Fruit fly (Drosophila melanogaster) whole organism, embryonic: ENCODE data around the gene CG9674.

Experiments
- C15 ChIP-seq: fragments of 200-800 bp; sonication (Bioruptor generic); IDR thresholded peaks from 3 replicates; pipeline ENCODE4 v1.3.6; 2022; ENCODE audit warnings: missing biosample characterization, missing genetic modification characterization
- CG10543 ChIP-seq: fragments of 200-800 bp; sonication (Bioruptor generic); optimal IDR thresholded peaks from 3 replicates; lab custom pipeline; 2017; ENCODE audit warnings: missing biosample characterization, mild to moderate bottlenecking, missing genetic modification characterization, moderate library complexity
- CG11085 ChIP-seq: fragments of 200-800 bp; sonication (Bioruptor generic); IDR thresholded peaks from 2 replicates; pipeline ENCODE4 v1.3.6; 2022; ENCODE audit warnings: missing biosample characterization, missing genetic modification characterization
- CG11560 ChIP-seq: fragments of 200-800 bp; sonication (Bioruptor generic); IDR thresholded peaks from 3 replicates; pipeline ENCODE4 v1.3.6; 2022; ENCODE audit warnings: missing biosample characterization, missing genetic modification characterization
- CG12155 ChIP-seq: fragments of 200-800 bp; sonication (Bioruptor generic); optimal IDR thresholded peaks from 3 replicates; lab custom pipeline; 2016; ENCODE audit warnings: missing biosample characterization, missing genetic modification characterization
- CG12769 ChIP-seq: fragments of 200-800 bp; sonication (Bioruptor generic); optimal IDR thresholded peaks from 2 replicates; lab custom pipeline; 2019; ENCODE audit warnings: missing biosample characterization, mild to moderate bottlenecking, missing genetic modification characterization, moderate library complexity
- CG15514 ChIP-seq: fragments of 200-800 bp; sonication (Bioruptor generic); optimal IDR thresholded peaks from 3 replicates; lab custom pipeline; 2017; ENCODE audit warnings: missing biosample characterization, missing genetic modification characterization, mild to moderate bottlenecking, moderate library complexity, missing genetic modification reagents
- CG16813 ChIP-seq: fragments of 200-800 bp; sonication (Bioruptor generic); IDR thresholded peaks from 3 replicates; pipeline ENCODE4 v1.3.6; 2022; ENCODE audit warnings: missing biosample characterization, missing genetic modification characterization; ENCODE audit not compliant: partially characterized antibody
- CG17385 ChIP-seq: fragments of 200-800 bp; sonication (Bioruptor generic); optimal IDR thresholded peaks from 3 replicates; lab custom pipeline; 2018; ENCODE audit warnings: missing biosample characterization, mild to moderate bottlenecking, missing genetic modification characterization
- CG17912 ChIP-seq: fragments of 200-800 bp; sonication (Bioruptor generic); optimal IDR thresholded peaks from 2 replicates; lab custom pipeline; 2018; ENCODE audit warnings: missing biosample characterization, mild to moderate bottlenecking, missing genetic modification characterization
- CG1832 ChIP-seq: fragments of 200-800 bp; sonication (Bioruptor generic); optimal IDR thresholded peaks from 2 replicates; lab custom pipeline; 2017; ENCODE audit warnings: missing biosample characterization, mild to moderate bottlenecking, missing genetic modification characterization, inconsistent platforms
- CG18599 ChIP-seq: fragments of 200-800 bp; sonication (Bioruptor generic); optimal IDR thresholded peaks from 3 replicates; lab custom pipeline; 2017; ENCODE audit warnings: missing biosample characterization, missing genetic modification characterization, mild to moderate bottlenecking, moderate library complexity, missing genetic modification reagents
- CG2129 ChIP-seq: fragments of 200-800 bp; sonication (Bioruptor generic); IDR thresholded peaks from 2 replicates; pipeline ENCODE4 v1.3.6; 2022; ENCODE audit warnings: missing biosample characterization, missing genetic modification characterization; ENCODE audit not compliant: partially characterized antibody
- CG2199 ChIP-seq: fragments of 200-800 bp; sonication (Bioruptor generic); IDR thresholded peaks from 3 replicates; pipeline ENCODE4 v1.3.6; 2022; ENCODE audit warnings: missing biosample characterization, missing genetic modification characterization
- CG3281 ChIP-seq: fragments of 200-800 bp; sonication (Bioruptor generic); optimal IDR thresholded peaks from 3 replicates; lab custom pipeline; 2017; ENCODE audit warnings: missing biosample characterization, mild to moderate bottlenecking, missing genetic modification characterization
- CG5245 ChIP-seq: fragments of 200-800 bp; sonication (Bioruptor generic); optimal IDR thresholded peaks from 3 replicates; lab custom pipeline; 2016; ENCODE audit warnings: missing biosample characterization, missing genetic modification characterization
- CG8478 ChIP-seq: fragments of >200 bp; optimal IDR thresholded peaks from 2 replicates; lab custom pipeline; 2018
- CG8944 ChIP-seq: fragments of 200-800 bp; sonication (Bioruptor generic); optimal IDR thresholded peaks from 3 replicates; lab custom pipeline; 2016; ENCODE audit warnings: missing biosample characterization, missing genetic modification characterization
- D19A ChIP-seq: fragments of 200-800 bp; optimal IDR thresholded peaks from 3 replicates; lab custom pipeline; 2019; ENCODE audit warnings: missing biosample characterization, mild to moderate bottlenecking, missing genetic modification characterization, moderate library complexity
- Dek ChIP-seq: fragments of 200-800 bp; sonication (Bioruptor generic); optimal IDR thresholded peaks from 3 replicates; lab custom pipeline; 2019; ENCODE audit warnings: missing biosample characterization, mild to moderate bottlenecking, missing genetic modification characterization, moderate library complexity
- Doc3 ChIP-seq: fragments of 200-800 bp; sonication (Bioruptor generic); IDR thresholded peaks from 3 replicates; pipeline ENCODE4 v1.3.6; 2022; ENCODE audit warnings: missing biosample characterization, missing genetic modification characterization; ENCODE audit not compliant: partially characterized antibody
- Dp ChIP-seq: fragments of 200-800 bp; sonication (Bioruptor generic); optimal IDR thresholded peaks from 2 replicates; lab custom pipeline; 2018; ENCODE audit warnings: missing biosample characterization, mild to moderate bottlenecking, missing genetic modification characterization, moderate library complexity
- Dref ChIP-seq: fragments of 200-800 bp; sonication (Bioruptor generic); IDR thresholded peaks from 2 replicates; pipeline ENCODE4 v1.3.6; 2022; ENCODE audit warnings: missing biosample characterization, missing genetic modification characterization
- HLH54F ChIP-seq: fragments of 200-800 bp; sonication (Bioruptor generic); optimal IDR thresholded peaks from 3 replicates; lab custom pipeline; 2016; ENCODE audit warnings: missing biosample characterization, missing genetic modification characterization
- Hsf ChIP-seq: fragments of 200-800 bp; sonication (Bioruptor generic); optimal IDR thresholded peaks from 3 replicates; lab custom pipeline; 2016; ENCODE audit warnings: missing biosample characterization, missing genetic modification characterization
- Kr ChIP-seq: fragments of 200-800 bp; sonication (Bioruptor generic); optimal IDR thresholded peaks from 2 replicates; lab custom pipeline; 2017; ENCODE audit warnings: missing biosample characterization, mild to moderate bottlenecking, missing genetic modification characterization
- Nf-YC ChIP-seq: fragments of 200-800 bp; optimal IDR thresholded peaks from 3 replicates; lab custom pipeline; 2019; ENCODE audit warnings: missing biosample characterization, mild to moderate bottlenecking, missing genetic modification characterization, moderate library complexity
- YL-1 ChIP-seq: fragments of 200-800 bp; sonication (Bioruptor generic); optimal IDR thresholded peaks from 3 replicates; lab custom pipeline; 2017; ENCODE audit warnings: missing biosample characterization, mild to moderate bottlenecking, missing genetic modification characterization
- bigmax ChIP-seq: fragments of 200-800 bp; sonication (Bioruptor generic); optimal IDR thresholded peaks from 2 replicates; lab custom pipeline; 2018; ENCODE audit warnings: missing biosample characterization, mild to moderate bottlenecking, missing genetic modification characterization
- cad ChIP-seq: fragments of >200 bp; optimal IDR thresholded peaks from 2 replicates; lab custom pipeline; 2017; ENCODE audit warnings: missing biosample characterization, missing genetic modification characterization
- cato ChIP-seq: fragments of 200-800 bp; sonication (Bioruptor generic); optimal IDR thresholded peaks from 2 replicates; lab custom pipeline; 2016; ENCODE audit warnings: missing biosample characterization, missing genetic modification characterization, borderline replicate concordance
- chif ChIP-seq, 2 experiments: fragments of 200-800 bp; sonication (Bioruptor generic); optimal IDR thresholded peaks; 3 replicates each; lab custom pipeline; 2016; ENCODE audit warnings: missing biosample characterization in 2 of 2, missing genetic modification characterization in 2 of 2
- ci ChIP-seq: fragments of 200-800 bp; sonication (Bioruptor generic); IDR thresholded peaks from 3 replicates; pipeline ENCODE4 v1.3.6; 2022; ENCODE audit warnings: missing biosample characterization, missing genetic modification characterization
- croc ChIP-seq: fragments of 200-800 bp; sonication (Bioruptor generic); conservative IDR thresholded peaks from 3 replicates; pipeline ENCODE4 v1.3.6; 2022; ENCODE audit warnings: missing biosample characterization, missing genetic modification characterization
- cwo ChIP-seq: fragments of 200-800 bp; sonication (Bioruptor generic); optimal IDR thresholded peaks from 3 replicates; lab custom pipeline; 2017; ENCODE audit warnings: missing biosample characterization, missing genetic modification characterization, mild to moderate bottlenecking, moderate library complexity, missing genetic modification reagents
- exex ChIP-seq: fragments of 200-800 bp; sonication (Bioruptor generic); optimal IDR thresholded peaks from 4 replicates; lab custom pipeline; 2018; ENCODE audit warnings: missing biosample characterization, mild to moderate bottlenecking, missing genetic modification characterization, moderate library complexity
- gro ChIP-seq: fragments of 200-800 bp; sonication (Bioruptor generic); optimal IDR thresholded peaks from 2 replicates; lab custom pipeline; 2016; ENCODE audit warnings: missing biosample characterization, missing genetic modification characterization
- hbn ChIP-seq: fragments of 200-800 bp; sonication (Bioruptor generic); IDR thresholded peaks from 2 replicates; pipeline ENCODE4 v1.3.6; 2022; ENCODE audit warnings: missing biosample characterization, missing genetic modification characterization; ENCODE audit not compliant: partially characterized antibody
- knrl ChIP-seq: fragments of 200-800 bp; sonication (Bioruptor generic); IDR thresholded peaks from 3 replicates; pipeline ENCODE4 v1.3.6; 2022; ENCODE audit warnings: missing biosample characterization, missing genetic modification characterization; ENCODE audit not compliant: partially characterized antibody
- nerfin-1 ChIP-seq: fragments of 200-800 bp; sonication (Bioruptor generic); optimal IDR thresholded peaks from 3 replicates; lab custom pipeline; 2019; ENCODE audit warnings: missing biosample characterization, mild to moderate bottlenecking, missing genetic modification characterization, moderate library complexity
- pros ChIP-seq: fragments of 200-800 bp; sonication (Bioruptor generic); optimal IDR thresholded peaks from 3 replicates; lab custom pipeline; 2019; ENCODE audit warnings: missing biosample characterization, mild to moderate bottlenecking, missing genetic modification characterization, moderate library complexity
- sc ChIP-seq, 3 experiments: fragments of >200 bp in 2 of 3; fragments of 200-800 bp in 1 of 3; sonication (Bioruptor generic) in 1 of 3; optimal IDR thresholded peaks; 2 replicates in 2 of 3; 3 replicates in 1 of 3; lab custom pipeline; 2017; ENCODE audit warnings: mild to moderate bottlenecking in 1 of 3, missing biosample characterization in 1 of 3, missing genetic modification characterization in 1 of 3, missing genetic modification reagents in 1 of 3
- schlank ChIP-seq: fragments of 200-800 bp; sonication (Bioruptor generic); optimal IDR thresholded peaks from 2 replicates; lab custom pipeline; 2018; ENCODE audit warnings: missing biosample characterization, mild to moderate bottlenecking, missing genetic modification characterization
- scrt ChIP-seq: fragments of 200-800 bp; sonication (Bioruptor generic); optimal IDR thresholded peaks from 2 replicates; lab custom pipeline; 2018; ENCODE audit warnings: missing biosample characterization, mild to moderate bottlenecking, missing genetic modification characterization, moderate library complexity
- tna ChIP-seq: fragments of 200-800 bp; sonication (Bioruptor generic); IDR thresholded peaks from 2 replicates; pipeline ENCODE4 v1.3.6; 2022; ENCODE audit warnings: missing biosample characterization, missing genetic modification characterization; ENCODE audit not compliant: partially characterized antibody
- zen ChIP-seq: fragments of 200-800 bp; sonication (Bioruptor generic); optimal IDR thresholded peaks from 3 replicates; lab custom pipeline; 2018; ENCODE audit warnings: missing biosample characterization, mild to moderate bottlenecking, missing genetic modification characterization, moderate library complexity
- zfh2 ChIP-seq: fragments of 200-800 bp; sonication (Bioruptor generic); optimal IDR thresholded peaks from 2 replicates; lab custom pipeline; 2016; ENCODE audit warnings: missing biosample characterization, missing genetic modification characterization

The CG9674 gene

DNA sequence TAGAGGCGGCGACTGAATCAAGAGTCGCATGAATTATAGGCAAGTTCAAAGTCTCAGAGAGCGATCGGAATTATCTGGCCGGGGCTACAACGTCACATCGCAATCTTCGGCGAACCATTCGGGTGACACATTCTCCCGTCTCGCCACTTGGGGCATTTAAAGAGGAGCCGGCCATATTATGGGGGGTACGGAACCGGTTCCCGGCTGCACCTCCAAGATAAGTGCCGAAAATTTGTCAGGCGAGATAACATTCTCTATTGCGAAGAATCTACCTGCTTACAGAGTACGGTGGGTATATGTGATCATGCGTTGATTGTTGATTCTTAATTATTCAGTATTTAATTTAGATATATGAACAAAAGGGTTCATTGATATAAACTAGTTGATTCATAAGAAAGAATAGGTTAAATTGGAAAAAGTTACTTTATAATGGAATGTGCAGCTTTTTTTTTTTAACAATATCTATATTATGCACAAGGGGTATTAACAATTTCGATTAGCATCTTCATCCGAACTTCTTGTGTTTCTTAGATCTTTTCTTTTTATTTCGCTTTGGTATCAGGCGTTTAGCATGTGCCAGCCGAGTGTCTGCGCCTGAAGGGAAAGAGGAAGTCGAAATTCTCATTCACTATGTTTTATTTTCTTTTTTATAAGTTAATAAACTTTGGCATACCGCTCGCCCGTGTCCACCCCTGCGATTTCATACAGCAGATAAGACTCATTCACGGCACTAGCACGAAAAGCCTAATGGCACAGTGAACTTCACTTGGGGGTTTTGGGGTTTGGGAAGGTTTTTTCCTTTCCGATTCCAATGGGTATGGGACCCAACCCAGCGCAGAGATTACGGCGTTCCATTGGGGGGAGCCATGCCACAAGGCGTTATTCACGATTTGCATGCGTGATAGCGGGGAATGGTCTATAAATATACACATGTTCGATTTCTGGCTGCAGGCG, 5.8 kb downstream of the CG9674 start (continued):
- TF ChIP-seq Hsf (GFP tag; lab: Kevin White, UChicago) (peak; percentile 57), CG3281 (peak; percentile 52), croc (GFP tag; lab: Robert Waterston, UW) (peak; percentile 31; the same call in 1 of the 3 replicates), schlank (tag; lab: Kevin White, UChicago) (no peak), CG18599 (GFP tag; lab: Kevin White, UChicago) (peak; percentile 65), Doc3 (GFP tag; lab: Robert Waterston, UW) (no peak), CG2199 (no peak; the same call in 2 of the 3 replicates), CG17912 (GFP tag; lab: Kevin White, UChicago) (no peak), C15 (GFP tag; lab: Robert Waterston, UW) (no peak), CG11560 (tag; lab: Robert Waterston, UW) (no peak), CG10543 (GFP tag; lab: Kevin White, UChicago) (peak; percentile 6), hbn (GFP tag; lab: Robert Waterston, UW) (no peak), HLH54F (GFP tag; lab: Kevin White, UChicago) (peak; percentile 23), CG17385 (GFP tag; lab: Kevin White, UChicago) (peak; percentile 29), ci (GFP tag; lab: Robert Waterston, UW) (no peak), CG2129 (GFP tag; lab: Robert Waterston, UW) (no peak), chif (GFP tag; optimal IDR thresholded peaks at IDR 0.05; lab: Kevin White, UChicago) (peak in 1 of 2 experiments; percentile 42), Kr (GFP tag; lab: Kevin White, UChicago) (no peak), CG8944 (GFP tag; lab: Kevin White, UChicago) (no peak), gro (GFP tag; lab: Kevin White, UChicago) (no peak), pros (peak; percentile 11), tna (GFP tag; lab: Robert Waterston, UW) (no peak), CG1832 (GFP tag; lab: Kevin White, UChicago) (no peak), D19A (tag; lab: Kevin White, UChicago) (peak; percentile 42), CG12155 (GFP tag; lab: Kevin White, UChicago) (peak; percentile 48), sc (optimal IDR thresholded peaks at IDR 0.05; lab: Kevin White, UChicago) (no peak), sc (GFP tag; optimal IDR thresholded peaks at IDR 0.05; lab: Kevin White, UChicago) (peak; percentile 44), CG11085 (GFP tag; lab: Robert Waterston, UW) (no peak), zen (tag; lab: Kevin White, UChicago) (peak; percentile 54), Dek (no peak), exex (peak; percentile 45), YL-1 (GFP tag; lab: Kevin White, UChicago) (no peak), CG8478 (lab: Kevin White, UChicago) (no peak), CG5245 (GFP tag; lab: Kevin White, UChicago) (peak; percentile 53), CG15514 (peak; percentile 81), CG16813 (GFP tag; lab: Robert Waterston, UW) (no peak), knrl (no peak), Dp (GFP tag; lab: Kevin White, UChicago) (no peak), cato (GFP tag; lab: Kevin White, UChicago) (no peak), cad (GFP tag; lab: Kevin White, UChicago) (no peak), bigmax (GFP tag; lab: Kevin White, UChicago) (no peak), zfh2 (peak; percentile 12), nerfin-1 (tag; lab: Kevin White, UChicago) (no peak), Dref (no peak), scrt (no peak), cwo (GFP tag; lab: Kevin White, UChicago) (peak; percentile 87), Nf-YC (tag; lab: Kevin White, UChicago) (no peak), CG12769 (tag; lab: Kevin White, UChicago) (peak; percentile 91)
